Worm (Caenorhabditis elegans) whole organism, L1 larva: ENCODE measurements around the gene Y45G5AM.7.

Source experiments
- C34B4.2 ChIP-seq: sonication (generic microtip); optimal IDR thresholded peaks from 2 replicates; lab custom pipeline; 2017; ENCODE audit warnings: mild to moderate bottlenecking, missing genetic modification characterization, missing compliant biosample characterization
- F16B12.6 ChIP-seq: fragments of 150-350 bp; optimal IDR thresholded peaks from 2 replicates; lab custom pipeline; 2014; ENCODE audit warnings: missing biosample characterization, missing genetic modification characterization
- Y116A8C.19 ChIP-seq: sonication (generic microtip); optimal IDR thresholded peaks from 2 replicates; lab custom pipeline; 2016; ENCODE audit warnings: missing compliant biosample characterization, missing genetic modification characterization, borderline replicate concordance
- aha-1 ChIP-seq: fragments of 150-350 bp; optimal IDR thresholded peaks from 2 replicates; lab custom pipeline; 2014; ENCODE audit warnings: missing biosample characterization, missing genetic modification characterization
- ama-1 ChIP-seq: fragments of 150-350 bp; optimal IDR thresholded peaks from 2 replicates; lab custom pipeline; 2014
- ceh-8 ChIP-seq: fragments of 200-800 bp; sonication (Bioruptor generic); optimal IDR thresholded peaks from 2 replicates; lab custom pipeline; 2018; ENCODE audit warnings: mild to moderate bottlenecking, missing genetic modification characterization, moderate library complexity, missing compliant biosample characterization
- ceh-82 ChIP-seq, 3 experiments: fragments of 150-350 bp in 1 of 3; sonication (generic microtip) in 2 of 3; optimal IDR thresholded peaks; 2 replicates each; lab custom pipeline; 2014 to 2017; ENCODE audit warnings: missing biosample characterization in 3 of 3, missing genetic modification characterization in 3 of 3
- ceh-88 ChIP-seq: fragments of 200-800 bp; sonication (Bioruptor generic); IDR thresholded peaks from 2 replicates; pipeline ENCODE4 v1.3.6; 2022; ENCODE audit warnings: missing genetic modification characterization, missing compliant biosample characterization
- dsc-1 ChIP-seq: sonication (generic microtip); optimal IDR thresholded peaks from 2 replicates; lab custom pipeline; 2016; ENCODE audit warnings: mild to moderate bottlenecking, missing genetic modification characterization, missing compliant biosample characterization
- egl-13 ChIP-seq: sonication (generic microtip); optimal IDR thresholded peaks from 2 replicates; lab custom pipeline; 2016; ENCODE audit warnings: missing genotype, missing genetic modification reagents, missing genetic modification characterization, missing compliant biosample characterization
- elt-3 ChIP-seq, 6 experiments: fragments of 150-350 bp in 1 of 6; sonication (generic microtip); optimal IDR thresholded peaks; 2 replicates each; lab custom pipeline; 2017 to 2018; ENCODE audit warnings: missing biosample characterization in 6 of 6, missing genetic modification characterization in 6 of 6, inconsistent platforms in 1 of 6
- fkh-10 ChIP-seq: sonication (generic microtip); optimal IDR thresholded peaks from 2 replicates; lab custom pipeline; 2017; ENCODE audit warnings: missing biosample characterization, missing genetic modification reagents, missing genetic modification characterization
- fkh-4 ChIP-seq: sonication (generic microtip); optimal IDR thresholded peaks from 2 replicates; lab custom pipeline; 2016; ENCODE audit warnings: missing compliant biosample characterization, missing genetic modification characterization, borderline replicate concordance
- fkh-8 ChIP-seq: sonication (generic microtip); optimal IDR thresholded peaks from 2 replicates; lab custom pipeline; 2016; ENCODE audit warnings: mild to moderate bottlenecking, missing genetic modification characterization, missing compliant biosample characterization
- fos-1 ChIP-seq: fragments of 150-350 bp; optimal IDR thresholded peaks from 2 replicates; lab custom pipeline; 2014; ENCODE audit warnings: missing biosample characterization, missing genetic modification characterization
- grh-1 ChIP-seq: fragments of 200-800 bp; sonication (Bioruptor generic); IDR thresholded peaks from 2 replicates; pipeline ENCODE4 v1.3.6; 2022; ENCODE audit warnings: missing genetic modification reagents, missing genetic modification characterization, missing compliant biosample characterization
- hlh-4 ChIP-seq: sonication (generic microtip); optimal IDR thresholded peaks from 2 replicates; lab custom pipeline; 2016; ENCODE audit warnings: mild to moderate bottlenecking, missing genetic modification characterization, missing compliant biosample characterization
- hpl-2 ChIP-seq: fragments of 150-350 bp; optimal IDR thresholded peaks from 2 replicates; lab custom pipeline; 2014; ENCODE audit warnings: missing biosample characterization, missing genetic modification reagents, missing genetic modification characterization
- jun-1 ChIP-seq: fragments of 150-350 bp; optimal IDR thresholded peaks from 2 replicates; lab custom pipeline; 2014; ENCODE audit warnings: missing biosample characterization, missing genetic modification reagents, missing genetic modification characterization
- lin-13 ChIP-seq: fragments of 150-350 bp; optimal IDR thresholded peaks from 2 replicates; lab custom pipeline; 2014; ENCODE audit warnings: missing biosample characterization, missing genetic modification reagents, missing genetic modification characterization
- lin-15B ChIP-seq: fragments of 150-350 bp; sonication (generic microtip); optimal IDR thresholded peaks from 3 replicates; lab custom pipeline; 2014; ENCODE audit warnings: missing biosample characterization, missing genetic modification characterization
- lin-39 ChIP-seq: fragments of 150-350 bp; optimal IDR thresholded peaks from 2 replicates; lab custom pipeline; 2014; ENCODE audit warnings: missing biosample characterization, missing genetic modification reagents, missing genetic modification characterization
- lir-3 ChIP-seq: sonication (generic microtip); optimal IDR thresholded peaks from 2 replicates; lab custom pipeline; 2016; ENCODE audit warnings: mild to moderate bottlenecking, missing genetic modification characterization, moderate library complexity, missing compliant biosample characterization; ENCODE audit not compliant: poor library complexity
- lsy-2 ChIP-seq, 2 experiments: fragments of 150-350 bp; optimal IDR thresholded peaks; 2 replicates each; lab custom pipeline; 2014; ENCODE audit warnings: missing biosample characterization in 2 of 2, missing genetic modification characterization in 2 of 2
- mef-2 ChIP-seq: fragments of 150-350 bp; optimal IDR thresholded peaks from 2 replicates; lab custom pipeline; 2014; ENCODE audit warnings: missing biosample characterization, missing genetic modification characterization
- mep-1 ChIP-seq: fragments of 150-350 bp; optimal IDR thresholded peaks from 2 replicates; lab custom pipeline; 2014; ENCODE audit warnings: missing biosample characterization, missing genetic modification characterization
- nhr-237 ChIP-seq: fragments of 150-350 bp; optimal IDR thresholded peaks from 2 replicates; lab custom pipeline; 2014; ENCODE audit warnings: missing biosample characterization, missing genetic modification characterization
- nhr-28 ChIP-seq: fragments of 150-350 bp; optimal IDR thresholded peaks from 2 replicates; lab custom pipeline; 2014; ENCODE audit warnings: missing biosample characterization, missing genetic modification characterization
- nhr-47 ChIP-seq: sonication (generic microtip); optimal IDR thresholded peaks from 2 replicates; lab custom pipeline; 2016; ENCODE audit warnings: mild to moderate bottlenecking, missing genetic modification characterization, moderate library complexity, missing compliant biosample characterization
- nhr-71 ChIP-seq: sonication (generic microtip); optimal IDR thresholded peaks from 2 replicates; lab custom pipeline; 2016; ENCODE audit warnings: mild to moderate bottlenecking, missing genetic modification characterization, moderate library complexity, missing compliant biosample characterization
- nhr-84 ChIP-seq: sonication (generic microtip); optimal IDR thresholded peaks from 2 replicates; lab custom pipeline; 2017; ENCODE audit warnings: missing biosample characterization, missing genetic modification characterization
- nhr-85 ChIP-seq: sonication (generic microtip); peaks from one replicate; lab custom pipeline; 2016; ENCODE audit warnings: missing genetic modification characterization, inconsistent platforms, missing compliant biosample characterization
- nhr-90 ChIP-seq: sonication (generic microtip); optimal IDR thresholded peaks from 2 replicates; lab custom pipeline; 2016; ENCODE audit warnings: mild to moderate bottlenecking, missing genetic modification characterization, missing compliant biosample characterization; ENCODE audit not compliant: poor library complexity
- pag-3 ChIP-seq: sonication (generic microtip); optimal IDR thresholded peaks from 2 replicates; lab custom pipeline; 2017; ENCODE audit warnings: missing genetic modification characterization, mild to moderate bottlenecking, missing compliant biosample characterization, antibody characterized with exemption, borderline replicate concordance; ENCODE audit not compliant: insufficient read depth
- pax-3 ChIP-seq: fragments of 200-800 bp; sonication (Bioruptor generic); optimal IDR thresholded peaks from 2 replicates; lab custom pipeline; 2018; ENCODE audit warnings: mild to moderate bottlenecking, missing genetic modification characterization, moderate library complexity, missing compliant biosample characterization
- pqm-1 ChIP-seq: sonication (generic microtip); optimal IDR thresholded peaks from 3 replicates; lab custom pipeline; 2017; ENCODE audit warnings: missing biosample characterization, missing genetic modification characterization
- skn-1 ChIP-seq: fragments of 150-350 bp; optimal IDR thresholded peaks from 2 replicates; lab custom pipeline; 2014; ENCODE audit warnings: missing biosample characterization, missing genetic modification characterization
- sup-37 ChIP-seq: fragments of 200-800 bp; sonication (Bioruptor generic); optimal IDR thresholded peaks from 2 replicates; lab custom pipeline; 2018; ENCODE audit warnings: mild to moderate bottlenecking, missing genetic modification characterization, missing compliant biosample characterization
- swsn-7 ChIP-seq: sonication (generic microtip); optimal IDR thresholded peaks from 2 replicates; lab custom pipeline; 2016; ENCODE audit warnings: missing genetic modification characterization, missing compliant biosample characterization
- unc-130 ChIP-seq: fragments of 150-350 bp; optimal IDR thresholded peaks from 2 replicates; lab custom pipeline; 2017; ENCODE audit warnings: missing biosample characterization, missing genetic modification characterization, inconsistent platforms
- unc-62 ChIP-seq: fragments of 150-350 bp; optimal IDR thresholded peaks from 2 replicates; lab custom pipeline; 2014; ENCODE audit warnings: missing biosample characterization, missing genetic modification reagents, missing genetic modification characterization
- unc-86 ChIP-seq: sonication (generic microtip); optimal IDR thresholded peaks from 2 replicates; lab custom pipeline; 2016; ENCODE audit warnings: missing genetic modification characterization, missing compliant biosample characterization
- vab-15 ChIP-seq: sonication (generic microtip); optimal IDR thresholded peaks from 2 replicates; lab custom pipeline; 2017; ENCODE audit warnings: missing genotype, mild to moderate bottlenecking, missing genetic modification characterization, missing compliant biosample characterization
- xbp-1 ChIP-seq: sonication (generic microtip); optimal IDR thresholded peaks from 2 replicates; lab custom pipeline; 2016; ENCODE audit warnings: missing genetic modification characterization, missing compliant biosample characterization
- ztf-11 ChIP-seq, 2 experiments: sonication (generic microtip); optimal IDR thresholded peaks; 2 replicates each; lab custom pipeline; 2016 to 2017; ENCODE audit warnings: missing genetic modification characterization in 2 of 2, missing biosample characterization in 1 of 2, missing compliant biosample characterization in 1 of 2
- ztf-4 ChIP-seq: fragments of 150-350 bp; optimal IDR thresholded peaks from 2 replicates; lab custom pipeline; 2014; ENCODE audit warnings: missing biosample characterization, missing genetic modification characterization

Gene Y45G5AM.7

ce11 chrV:4152200-4152599 is 17.8 kb downstream of the Y45G5AM.7 start, which contains the start of gene Y45G5AM.6:
Gene Y45G5AM.6 (minus strand): TSS chrV:4152300.
- TF ChIP-seq pax-3 (no peak), lsy-2 (tag; optimal IDR thresholded peaks at IDR 0.05; lab: Kevin White, UChicago) (no peak), pqm-1 (tag; lab: Kevin White, UChicago) (no peak), unc-130 (tag; lab: Kevin White, UChicago) (no peak), nhr-28 (tag; lab: Kevin White, UChicago) (no peak), swsn-7 (no peak), F16B12.6 (tag; lab: Kevin White, UChicago) (no peak), fkh-10 (GFP tag; lab: Kevin White, UChicago) (no peak), nhr-71 (no peak), grh-1 (GFP tag; lab: Robert Waterston, UW) (no peak), nhr-47 (tag; lab: Kevin White, UChicago) (no peak)

- TF ChIP-seq nhr-84 (tag; lab: Kevin White, UChicago) (no peak), egl-13 (no peak), unc-86 (no peak), fos-1 (no peak), nhr-85 (tag; lab: Kevin White, UChicago) (no peak), nhr-237 (tag; lab: Kevin White, UChicago) (no peak), lir-3 (tag; lab: Kevin White, UChicago) (no peak), lin-13 (GFP tag; lab: Kevin White, UChicago) (no peak), swsn-7 (no peak), lsy-2 (tag; optimal IDR thresholded peaks at IDR 0.05; lab: Kevin White, UChicago) (no peak)
Observed at ce11 chrV:4151400-4151799, 18.6 kb downstream of the Y45G5AM.7 start.

ce11 chrV:4144205-4144604 is 25.8 kb downstream of the Y45G5AM.7 start, which contains the start of gene Y45G5AL.1:
Gene Y45G5AL.1 (plus strand): TSS chrV:4144505.
- TF ChIP-seq egl-13 (no peak), pag-3 (tag; lab: Kevin White, UChicago) (no peak), nhr-71 (no peak), pax-3 (no peak), fkh-4 (tag; lab: Kevin White, UChicago) (no peak), aha-1 (no peak), fos-1 (no peak), nhr-90 (tag; lab: Kevin White, UChicago) (no peak), lin-39 (tag; lab: Kevin White, UChicago) (no peak), fkh-8 (no peak), unc-62 (GFP tag; lab: Kevin White, UChicago) (no peak), hlh-4 (tag; lab: Kevin White, UChicago) (no peak), jun-1 (tag; lab: Kevin White, UChicago) (no peak), C34B4.2 (tag; lab: Kevin White, UChicago) (no peak), swsn-7 (no peak), ceh-82 (tag; optimal IDR thresholded peaks at IDR 0.05; lab: Kevin White, UChicago) (no peak), fkh-10 (GFP tag; lab: Kevin White, UChicago) (no peak)

ce11 chrV:4143034-4143433 is 27.0 kb downstream of the Y45G5AM.7 start:
- peak; percentile 80 for TF ChIP-seq lin-13 (GFP tag; lab: Kevin White, UChicago)
- TF ChIP-seq skn-1: peak; percentile 89
- peak; percentile 23 for TF ChIP-seq lin-15B (tag; lab: Kevin White, UChicago)
- peak; percentile 63 for TF ChIP-seq fkh-4 (tag; lab: Kevin White, UChicago)
- TF ChIP-seq C34B4.2 (tag; lab: Kevin White, UChicago): no peak
- peak; percentile 71 for TF ChIP-seq vab-15 (tag; lab: Kevin White, UChicago)
- TF ChIP-seq hpl-2 (GFP tag; lab: Kevin White, UChicago): no peak
- TF ChIP-seq pqm-1 (tag; lab: Kevin White, UChicago): peak; percentile 82
- TF ChIP-seq ztf-4 (tag; lab: Kevin White, UChicago): peak; percentile 67
- no peak for TF ChIP-seq unc-62 (GFP tag; lab: Kevin White, UChicago)
- peak in 2 of 6 experiments; percentile 74 to 94 for TF ChIP-seq elt-3 (tag; optimal IDR thresholded peaks at IDR 0.05; lab: Kevin White, UChicago)
- TF ChIP-seq lir-3 (tag; lab: Kevin White, UChicago): no peak
- peak; percentile 76 for TF ChIP-seq sup-37 (GFP tag; lab: Kevin White, UChicago)
- TF ChIP-seq ama-1 (lab: Kevin White, UChicago): no peak
- TF ChIP-seq mep-1 (tag; lab: Kevin White, UChicago): peak; percentile 96
- TF ChIP-seq swsn-7: peak; percentile 92
- peak; percentile 89 for TF ChIP-seq xbp-1 (tag; lab: Kevin White, UChicago)
- TF ChIP-seq Y116A8C.19 (tag; lab: Kevin White, UChicago): no peak
- peak; percentile 61 for TF ChIP-seq mef-2 (tag; lab: Kevin White, UChicago)
- peak; percentile 86 for TF ChIP-seq ceh-8 (GFP tag; lab: Kevin White, UChicago)
- TF ChIP-seq nhr-84 (tag; lab: Kevin White, UChicago): no peak
- TF ChIP-seq dsc-1 (tag; lab: Kevin White, UChicago): peak; percentile 95
- peak; percentile 61 for TF ChIP-seq egl-13
- TF ChIP-seq ztf-11 (tag; optimal IDR thresholded peaks at IDR 0.05; lab: Kevin White, UChicago): peak in 1 of 2 experiments; percentile 31
- TF ChIP-seq ceh-88 (GFP tag; lab: Robert Waterston, UW): 0 out of 2 replicates have a peak, but pooled peaks have one; percentile 36
